Worm (Caenorhabditis elegans): Measurements from ENCODE around the gene Y43B11AR.3.

- TF ChIP-seq ceh-79 (tag; optimal IDR thresholded peaks at IDR 0.05) (no peak), egrh-3 (GFP tag; IDR thresholded peaks at IDR 0.05) (no peak), T07F8.4 (tag; optimal IDR thresholded peaks at IDR 0.05) (no peak), F39B2.1 (GFP tag; IDR thresholded peaks at IDR 0.05) (no peak), F57C9.4 (tag; optimal IDR thresholded peaks at IDR 0.05) (no peak), madf-10 (tag; optimal IDR thresholded peaks at IDR 0.05) (no peak), akir-1 (GFP tag; optimal IDR thresholded peaks at IDR 0.05) (no peak), hrde-1 (tag; optimal IDR thresholded peaks at IDR 0.05; ENCODE audit: borderline replicate concordance) (no peak), egl-44 (GFP tag; IDR thresholded peaks at IDR 0.05) (no peak), F49E8.2 (tag; optimal IDR thresholded peaks at IDR 0.05; ENCODE audit: insufficient read depth) (peak; percentile 29), pha-4 (tag; optimal IDR thresholded peaks at IDR 0.05) (no peak)
Measured at ce11 chrIV:7044552-7045139, 38.9 kb downstream of the Y43B11AR.3 start, which contains the start of gene tin-9.1.
